Worm (Caenorhabditis elegans) whole organism, L2 larva: Measurements from ENCODE around the gene C09B8.3.

Source experiments
- lin-39 ChIP-seq: fragments of 150-350 bp; optimal IDR thresholded peaks from 2 replicates; lab custom pipeline; 2014; ENCODE audit warnings: missing biosample characterization, missing genetic modification reagents, missing genetic modification characterization
- mdl-1 ChIP-seq, 2 experiments: fragments of 150-350 bp in 1 of 2; sonication (generic microtip) in 1 of 2; optimal IDR thresholded peaks; 2 replicates each; lab custom pipeline; 2017; ENCODE audit warnings: missing biosample characterization in 2 of 2, missing genetic modification characterization in 2 of 2
- nhr-10 ChIP-seq: sonication (generic microtip); optimal IDR thresholded peaks from 2 replicates; lab custom pipeline; 2017; ENCODE audit warnings: missing biosample characterization, missing genetic modification characterization
- nhr-129 ChIP-seq: fragments of 150-350 bp; optimal IDR thresholded peaks from 2 replicates; lab custom pipeline; 2014; ENCODE audit warnings: missing biosample characterization, missing genetic modification characterization
- skn-1 ChIP-seq: sonication (generic microtip); optimal IDR thresholded peaks from 2 replicates; lab custom pipeline; 2017; ENCODE audit warnings: missing biosample characterization, missing genetic modification characterization
- unc-39 ChIP-seq: fragments of 150-350 bp; optimal IDR thresholded peaks from 2 replicates; lab custom pipeline; 2014; ENCODE audit warnings: missing biosample characterization, missing genetic modification characterization

- no peak for TF ChIP-seq nhr-129 (tag; lab: Kevin White, UChicago)
- TF ChIP-seq unc-39, result no peak
- no peak for TF ChIP-seq mdl-1 (tag; optimal IDR thresholded peaks at IDR 0.05; lab: Kevin White, UChicago)
- no peak for TF ChIP-seq lin-39 (tag; lab: Kevin White, UChicago)
- no peak for TF ChIP-seq nhr-10 (tag; lab: Kevin White, UChicago)
- TF ChIP-seq skn-1 (tag; lab: Kevin White, UChicago), result no peak
Measured at ce11 chrX:5985720-5986119, 24.8 kb downstream of the C09B8.3 start.
